Worm (Caenorhabditis elegans) whole organism, L4/young adult: Measurements from ENCODE around the gene K06A4.6.

Source experiments
- W03F9.2 ChIP-seq: fragments of 150-350 bp; optimal IDR thresholded peaks from 2 replicates; lab custom pipeline; 2014; ENCODE audit warnings: missing biosample characterization, missing genetic modification characterization
- dao-5 ChIP-seq: sonication (generic microtip); optimal IDR thresholded peaks from 2 replicates; lab custom pipeline; 2016; ENCODE audit warnings: missing genotype, missing genetic modification characterization, moderate library complexity, missing compliant biosample characterization
- him-1 ChIP-seq: sonication (generic microtip); optimal IDR thresholded peaks from 2 replicates; lab custom pipeline; 2016; ENCODE audit warnings: missing genotype, missing genetic modification reagents, missing genetic modification characterization, missing compliant biosample characterization

K06A4.6 gene

DNA sequence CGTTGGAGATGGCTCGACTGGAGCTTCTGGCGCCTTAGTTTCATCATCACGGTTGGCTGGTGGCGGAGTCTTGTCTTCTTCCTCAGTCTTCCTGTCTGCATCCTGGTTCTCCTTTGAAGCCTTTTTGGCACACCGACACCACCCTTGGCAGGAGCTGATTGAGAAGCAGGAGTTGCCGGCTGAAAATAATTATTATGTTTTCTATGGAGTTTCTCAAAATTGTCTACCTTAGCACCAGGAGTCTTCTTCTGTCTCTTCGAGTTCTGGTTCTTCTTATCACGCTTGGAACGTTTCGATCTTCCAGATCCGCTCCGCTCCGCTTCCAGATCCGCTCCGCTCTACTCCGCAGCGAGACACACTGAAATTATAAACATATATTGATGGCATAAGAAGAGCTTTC, at the start of gene K06A4.6:
Gene K06A4.6, minus strand, starts transcription at position 101 of the 400 bp plus-strand sequence.
- no peak for TF ChIP-seq him-1 (tag; lab: Kevin White, UChicago)
- TF ChIP-seq W03F9.2: no peak
- no peak for TF ChIP-seq dao-5

DNA sequence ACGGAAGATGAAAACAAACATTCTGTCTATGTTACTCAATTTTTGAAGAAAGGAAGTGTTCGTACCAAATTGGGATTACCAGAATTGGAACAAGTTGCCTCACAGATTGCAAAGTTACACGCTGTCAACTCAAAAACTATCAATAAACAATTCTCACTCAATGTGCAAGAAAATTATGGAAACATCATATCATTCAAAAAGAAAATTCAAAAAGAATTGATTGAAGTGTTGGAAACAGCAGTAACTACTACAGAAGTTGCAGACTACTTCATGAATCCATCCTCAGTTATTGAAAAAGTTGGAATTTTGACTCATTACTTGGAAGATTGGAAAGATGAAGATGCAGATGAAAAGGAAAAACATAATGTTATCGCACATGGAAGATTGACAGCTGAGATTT, 47.5 kb upstream of the K06A4.6 start:
- TF ChIP-seq him-1 (tag; lab: Kevin White, UChicago) (no peak), dao-5 (no peak), W03F9.2 (no peak)

DNA sequence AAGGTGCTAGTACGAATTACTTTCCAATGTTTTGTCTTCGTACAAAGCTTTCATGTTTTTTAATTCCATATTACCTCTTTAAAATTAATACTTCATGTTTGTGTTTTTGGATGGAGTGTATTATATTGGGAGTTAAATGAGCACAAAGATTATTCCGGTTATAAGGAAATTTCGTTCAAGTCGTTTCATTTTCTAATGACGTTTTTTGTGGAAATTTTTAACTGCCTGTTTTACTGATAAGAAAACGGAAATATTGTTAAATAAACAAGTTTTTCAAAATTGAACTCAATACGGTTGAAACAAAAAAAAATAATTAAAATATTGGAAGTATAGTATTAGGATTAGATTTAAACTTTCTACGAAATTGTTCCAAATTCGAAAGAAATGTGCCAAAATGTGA, 46.9 kb upstream of the K06A4.6 start:
- TF ChIP-seq dao-5 (no peak), W03F9.2 (no peak), him-1 (tag; lab: Kevin White, UChicago) (no peak)

DNA sequence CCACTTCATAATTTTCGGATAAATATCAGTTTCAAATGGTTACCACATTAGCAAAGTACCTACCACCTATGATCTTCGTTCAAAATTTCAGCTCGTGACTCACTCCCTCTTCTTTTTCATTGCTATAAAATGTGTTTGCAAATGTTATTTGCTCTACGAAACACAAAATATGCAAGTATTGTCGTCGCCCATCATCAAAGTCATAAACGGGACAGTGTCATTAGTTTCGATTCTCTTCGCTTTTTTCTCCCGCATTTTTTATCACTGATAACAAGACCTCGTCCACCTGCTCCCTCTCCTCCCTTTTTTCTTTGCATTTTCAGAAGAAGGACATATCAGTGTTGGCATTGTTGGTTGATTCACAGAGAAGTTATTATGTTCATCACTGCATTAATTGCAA, 46.0 kb upstream of the K06A4.6 start, which contains the start of gene C50F4.1:
Gene C50F4.1, plus strand, starts transcription at position 324 of the 400 bp plus-strand sequence.
- TF ChIP-seq dao-5 (no peak), him-1 (tag; lab: Kevin White, UChicago) (no peak), W03F9.2 (no peak)

DNA sequence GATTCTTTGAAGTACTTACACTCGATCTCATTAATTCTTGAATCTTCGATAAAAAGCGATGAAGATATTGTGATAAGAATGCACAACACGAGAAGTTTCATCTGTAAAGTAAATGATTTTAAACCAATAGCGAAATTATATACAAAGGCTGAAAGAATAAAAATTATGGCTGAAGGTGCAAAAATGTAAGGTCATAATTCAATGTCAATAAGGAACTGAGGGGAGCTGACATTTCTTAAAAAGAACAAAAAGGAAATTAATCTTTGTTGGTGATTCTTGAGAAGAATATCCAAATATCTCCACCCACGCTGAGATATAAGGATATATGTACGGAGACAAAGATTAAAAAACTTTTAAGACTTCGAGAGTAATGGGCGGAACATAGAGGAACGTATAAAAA, 43.6 kb upstream of the K06A4.6 start, which contains the start of gene C50F4.9:
Gene C50F4.9, minus strand, starts transcription at position 101 of the 400 bp plus-strand sequence.
- TF ChIP-seq W03F9.2 (no peak), dao-5 (no peak), him-1 (tag; lab: Kevin White, UChicago) (no peak)

DNA sequence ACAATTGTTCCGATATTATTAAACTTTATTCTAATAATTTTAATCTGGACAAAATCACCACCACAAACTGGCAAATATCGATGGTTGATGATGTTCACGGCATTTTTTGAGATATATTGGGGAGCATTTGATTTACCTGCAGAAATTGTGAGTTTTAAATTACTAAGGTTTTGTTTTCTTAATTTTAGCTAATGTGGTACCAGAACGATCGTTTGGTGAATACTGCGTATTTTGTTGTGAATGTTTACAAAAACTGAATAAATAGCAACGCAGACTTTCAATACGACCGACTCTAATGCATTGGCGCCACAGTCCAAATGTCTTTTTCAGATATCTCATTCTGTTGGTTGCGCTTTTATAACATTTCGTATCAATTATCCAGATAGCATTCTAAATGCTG, 41.2 kb upstream of the K06A4.6 start:
- TF ChIP-seq W03F9.2: no peak
- no peak for TF ChIP-seq him-1 (tag; lab: Kevin White, UChicago)
- no peak for TF ChIP-seq dao-5

DNA sequence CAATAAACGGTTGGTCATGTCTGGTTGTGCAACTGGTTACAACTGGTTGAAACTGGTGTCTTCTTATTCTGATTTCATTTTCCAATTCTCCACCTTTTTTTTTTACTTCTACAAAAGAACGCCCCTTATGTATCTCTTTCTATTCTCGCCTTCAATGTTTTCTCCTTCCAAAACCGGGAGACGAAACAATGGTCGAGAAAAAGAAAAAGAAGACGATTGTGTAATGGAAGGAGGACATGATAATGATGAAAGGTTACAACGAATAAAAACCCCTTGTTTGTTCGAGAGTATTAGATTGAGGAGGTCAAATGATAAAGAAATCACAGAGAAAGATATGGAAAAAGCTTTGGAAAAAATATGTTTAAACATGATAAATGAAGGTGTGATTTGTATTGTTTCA, 38.4 kb upstream of the K06A4.6 start, which contains the start of gene C50F4.8:
Gene C50F4.8, minus strand, starts transcription at position 28 of the 400 bp plus-strand sequence.
- TF ChIP-seq W03F9.2: no peak
- TF ChIP-seq him-1 (tag; lab: Kevin White, UChicago): no peak
- TF ChIP-seq dao-5: no peak

DNA sequence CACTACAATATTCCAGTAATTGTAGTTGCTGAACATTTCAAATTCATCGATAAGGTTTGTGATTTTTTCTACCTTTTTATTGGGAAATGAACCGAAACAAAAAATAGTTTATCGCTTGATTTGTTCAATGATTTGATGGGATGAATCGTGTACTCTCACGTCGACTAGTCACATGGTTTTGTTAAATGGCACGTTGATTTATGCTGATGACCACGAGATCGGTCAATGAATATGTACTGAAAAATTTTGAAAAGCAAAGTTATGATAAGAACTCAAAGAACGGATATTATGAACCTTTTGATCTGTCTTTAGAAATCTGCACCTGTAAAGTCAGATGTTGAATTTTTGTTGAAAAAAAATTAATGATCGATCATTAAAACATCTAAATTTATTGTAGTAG, 35.8 kb upstream of the K06A4.6 start:
- TF ChIP-seq W03F9.2: no peak
- no peak for TF ChIP-seq him-1 (tag; lab: Kevin White, UChicago)

DNA sequence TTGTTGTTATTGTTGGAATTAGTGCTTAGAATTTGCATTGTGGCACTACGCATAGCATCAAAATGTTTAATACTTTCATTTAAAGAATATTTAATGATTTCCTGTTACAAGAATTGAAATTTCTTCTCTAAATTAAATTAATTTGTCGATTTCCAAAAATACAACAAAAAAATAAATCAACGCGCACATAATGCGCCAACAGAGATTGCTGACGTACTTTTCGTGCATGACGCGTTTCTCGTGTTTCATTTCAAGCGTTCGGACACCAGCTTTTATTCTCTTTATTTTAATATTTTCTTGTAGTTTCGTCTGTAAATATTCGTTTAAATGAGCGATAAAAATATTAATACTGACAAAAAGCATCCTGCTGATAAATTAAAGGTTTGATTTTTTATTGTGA, 33.1 kb upstream of the K06A4.6 start, which contains the start of gene eif-2Bdelta:
Gene eif-2Bdelta, plus strand, starts transcription at position 235 of the 400 bp plus-strand sequence.
- TF ChIP-seq dao-5 (no peak), W03F9.2 (peak; percentile 34), him-1 (tag; lab: Kevin White, UChicago) (no peak)

DNA sequence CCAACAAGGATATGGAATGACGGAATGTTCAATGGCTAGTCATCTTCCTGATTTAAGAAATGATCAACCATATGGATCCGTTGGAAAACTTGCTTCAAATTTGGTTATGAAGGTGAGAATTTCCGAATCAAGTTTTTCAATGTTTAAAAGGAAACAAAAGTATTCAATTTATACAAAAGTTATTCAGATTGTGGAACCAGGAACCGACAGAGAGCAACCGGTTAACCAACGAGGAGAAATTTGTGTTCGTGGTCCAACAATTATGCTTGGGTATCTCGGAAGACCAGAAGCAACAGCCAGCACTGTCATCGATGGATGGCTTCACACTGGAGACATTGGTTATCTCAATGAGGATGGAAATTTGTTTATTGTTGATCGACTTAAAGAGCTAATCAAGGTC, 29.1 kb upstream of the K06A4.6 start:
- TF ChIP-seq him-1 (tag; lab: Kevin White, UChicago) (no peak), dao-5 (no peak), W03F9.2 (no peak)

DNA sequence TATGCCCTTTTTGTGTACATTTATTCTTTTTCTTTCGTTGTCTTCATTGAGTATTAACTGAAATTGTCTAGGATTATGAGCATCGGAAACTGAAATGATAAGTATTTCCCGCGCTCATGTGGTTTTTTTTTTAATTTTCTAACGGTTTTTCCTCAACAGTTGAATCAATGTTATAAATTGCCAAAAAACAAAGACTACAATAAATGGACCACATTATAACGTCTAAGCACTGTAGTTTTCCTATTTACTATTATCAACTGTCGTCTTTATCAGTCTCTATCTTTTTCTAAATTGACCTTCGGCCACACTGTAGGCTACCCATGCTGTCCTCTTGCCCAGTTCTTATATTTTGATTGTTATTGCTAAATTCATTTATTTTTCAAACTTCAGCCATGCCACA, 27.3 kb upstream of the K06A4.6 start, which contains the start of gene acs-14:
Gene acs-14, plus strand, starts transcription at position 391 of the 400 bp plus-strand sequence.
- TF ChIP-seq dao-5 (no peak), him-1 (tag; lab: Kevin White, UChicago) (no peak), W03F9.2 (no peak)

DNA sequence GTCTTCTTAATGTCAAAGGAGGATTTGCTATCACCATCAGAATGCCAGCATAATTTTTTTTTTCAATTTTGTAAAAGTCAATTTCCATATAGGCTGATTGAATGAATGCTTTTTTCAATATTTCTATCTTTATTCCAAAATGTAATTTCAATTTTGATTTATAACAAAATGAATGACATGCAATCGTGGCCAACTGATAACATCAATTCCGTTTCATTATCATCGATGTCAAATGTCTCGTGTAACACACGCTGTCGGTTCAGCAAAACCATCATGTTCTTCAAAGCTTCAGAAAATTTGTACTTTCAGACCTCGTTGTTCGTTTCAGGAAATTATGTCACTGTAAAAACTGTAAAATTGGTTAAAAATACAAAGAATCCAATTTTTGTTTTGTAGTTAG, 26.5 kb upstream of the K06A4.6 start:
- no peak for TF ChIP-seq him-1 (tag; lab: Kevin White, UChicago)
- no peak for TF ChIP-seq dao-5
- no peak for TF ChIP-seq W03F9.2

DNA sequence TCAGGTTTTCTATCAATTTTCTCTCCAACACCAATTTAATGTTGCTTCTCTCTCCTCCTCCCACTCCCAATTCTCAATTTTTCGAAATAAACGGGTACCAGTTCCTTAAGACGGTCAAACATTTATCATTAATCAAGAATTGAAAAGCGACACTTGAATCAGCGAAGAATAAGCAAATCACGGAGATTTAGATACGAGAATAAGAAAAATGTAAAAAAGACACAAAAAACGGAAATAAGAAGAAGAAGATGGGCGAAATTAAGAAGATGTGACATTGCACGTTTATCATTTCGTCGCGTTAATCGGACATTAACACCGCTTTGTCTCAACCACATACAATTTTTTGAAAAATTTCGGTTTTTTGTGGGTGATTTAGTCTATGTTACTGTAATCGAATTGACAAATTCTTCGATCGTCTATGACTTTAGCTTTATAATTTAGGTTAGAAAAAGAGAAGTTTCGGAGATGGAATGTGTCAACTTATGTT, 24.1 kb upstream of the K06A4.6 start, which contains the start of gene haao-1:
Gene haao-1, plus strand, starts transcription at position 437 of the 487 bp plus-strand sequence.
- TF ChIP-seq W03F9.2 (no peak), him-1 (tag; lab: Kevin White, UChicago) (no peak), dao-5 (no peak)

DNA sequence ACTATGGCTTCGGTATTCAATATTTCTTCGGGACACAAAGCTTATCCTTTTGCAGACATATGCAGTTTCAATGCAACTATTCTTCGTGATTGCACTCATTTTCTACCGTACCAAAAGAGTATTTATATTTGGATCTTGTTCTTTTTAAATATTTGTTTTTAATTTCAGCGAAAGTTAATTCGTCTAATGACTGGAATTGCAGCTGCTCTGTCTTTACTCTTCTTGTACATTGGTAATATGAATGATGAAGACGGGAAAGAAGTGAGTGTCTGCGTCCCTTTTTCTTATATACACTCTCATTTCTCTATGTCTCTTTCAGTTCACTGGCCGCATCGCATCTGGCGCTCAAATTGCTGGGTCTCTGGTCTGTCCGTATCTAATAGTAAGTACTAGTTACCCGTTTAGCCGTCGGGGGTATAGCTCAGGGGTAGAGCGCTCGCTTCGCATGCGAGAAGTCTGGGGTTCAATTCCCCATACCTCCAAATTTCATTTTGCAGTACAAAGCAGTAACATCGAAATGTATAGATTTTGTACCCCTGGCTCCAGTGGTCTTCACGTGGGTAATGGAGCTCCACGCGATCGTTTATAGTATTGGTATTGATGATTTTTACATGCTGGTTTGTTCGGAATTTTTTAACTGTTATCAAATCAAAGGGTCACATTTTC, 22.8 kb upstream of the K06A4.6 start:
- TF ChIP-seq him-1 (tag; lab: Kevin White, UChicago) (peak; percentile 47), W03F9.2 (peak; percentile 14), dao-5 (peak; percentile 55)

DNA sequence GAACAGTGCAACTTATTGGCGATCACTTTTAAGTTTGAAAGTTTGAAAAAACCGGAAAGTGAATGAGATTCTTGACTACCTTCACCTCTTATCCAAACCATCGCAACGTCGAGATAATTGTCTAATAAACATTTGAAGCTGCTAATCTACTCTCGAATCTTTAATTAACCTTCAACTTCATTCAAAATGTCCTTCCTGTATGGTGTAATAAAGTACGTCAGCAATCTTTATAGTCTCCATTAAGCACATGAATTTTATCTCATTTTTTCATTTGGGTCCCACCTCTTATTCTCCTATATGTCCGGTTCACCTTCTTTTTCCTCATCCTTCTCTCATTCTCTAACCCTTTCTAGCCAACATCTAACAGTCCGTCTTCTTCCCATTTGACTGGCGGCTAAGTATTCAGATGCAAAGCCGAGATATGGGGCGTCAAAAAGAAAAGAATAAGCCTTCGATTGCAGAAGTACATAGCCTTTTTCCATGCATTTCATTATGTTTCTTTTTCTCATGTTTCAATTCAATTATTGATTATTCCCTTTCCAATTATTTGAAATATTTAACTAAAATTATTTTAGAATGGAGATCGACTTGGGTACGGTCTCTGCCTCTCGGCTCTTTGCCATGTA, 20.5 kb upstream of the K06A4.6 start, which contains the start of gene swt-5:
Gene swt-5, plus strand, starts transcription at position 576 of the 626 bp plus-strand sequence.
- TF ChIP-seq dao-5 (no peak), him-1 (tag; lab: Kevin White, UChicago) (no peak), W03F9.2 (no peak)
